Fruit fly (Drosophila melanogaster) whole organism, embryonic: ENCODE results near the gene CG43850.

ENCODE experiments used
- Adf1 ChIP-seq: fragments of 200-800 bp; sonication (Bioruptor generic); IDR thresholded peaks from 2 replicates; pipeline ENCODE4 v1.3.6; 2022; ENCODE audit warnings: missing biosample characterization, missing genetic modification characterization
- Atf-2 ChIP-seq: fragments of 200-800 bp; sonication (Bioruptor generic); optimal IDR thresholded peaks from 2 replicates; lab custom pipeline; 2016; ENCODE audit warnings: missing biosample characterization, missing genetic modification characterization
- Blimp-1 ChIP-seq: fragments of 200-800 bp; sonication (Bioruptor generic); optimal IDR thresholded peaks from 3 replicates; lab custom pipeline; 2018; ENCODE audit warnings: missing biosample characterization, missing genetic modification characterization, mild to moderate bottlenecking, moderate library complexity, missing genetic modification reagents
- BtbVII ChIP-seq: fragments of 200-800 bp; sonication (Bioruptor generic); optimal IDR thresholded peaks from 3 replicates; lab custom pipeline; 2017; ENCODE audit warnings: missing biosample characterization, mild to moderate bottlenecking, missing genetic modification characterization
- CG10431 ChIP-seq: fragments of 200-800 bp; sonication (Bioruptor generic); optimal IDR thresholded peaks from 3 replicates; lab custom pipeline; 2018; ENCODE audit warnings: missing biosample characterization, mild to moderate bottlenecking, missing genetic modification characterization
- CG10462 ChIP-seq: fragments of 200-800 bp; sonication (Bioruptor generic); optimal IDR thresholded peaks from 2 replicates; lab custom pipeline; 2016; ENCODE audit warnings: missing biosample characterization, missing genetic modification characterization
- CG10979 ChIP-seq: fragments of 200-800 bp; sonication (Bioruptor generic); optimal IDR thresholded peaks from 2 replicates; lab custom pipeline; 2018; ENCODE audit warnings: missing biosample characterization, mild to moderate bottlenecking, missing genetic modification characterization, moderate library complexity
- CG11504 ChIP-seq: fragments of 200-800 bp; sonication (Bioruptor generic); optimal IDR thresholded peaks from 3 replicates; lab custom pipeline; 2019; ENCODE audit warnings: missing biosample characterization, mild to moderate bottlenecking, missing genetic modification characterization, moderate library complexity
- CG12744 ChIP-seq: fragments of 200-800 bp; sonication (Bioruptor generic); optimal IDR thresholded peaks from 2 replicates; lab custom pipeline; 2016; ENCODE audit warnings: missing biosample characterization, missing genetic modification characterization
- CG12769 ChIP-seq: fragments of 200-800 bp; sonication (Bioruptor generic); optimal IDR thresholded peaks from 2 replicates; lab custom pipeline; 2019; ENCODE audit warnings: missing biosample characterization, mild to moderate bottlenecking, missing genetic modification characterization, moderate library complexity
- CG1529 ChIP-seq: fragments of 200-800 bp; sonication (Bioruptor generic); optimal IDR thresholded peaks from 3 replicates; lab custom pipeline; 2018; ENCODE audit warnings: missing biosample characterization, missing genetic modification characterization
- CG1602 ChIP-seq: fragments of 200-800 bp; sonication (Bioruptor generic); optimal IDR thresholded peaks from 3 replicates; lab custom pipeline; 2016; ENCODE audit warnings: missing biosample characterization, missing genetic modification characterization
- CG16813 ChIP-seq: fragments of 200-800 bp; sonication (Bioruptor generic); IDR thresholded peaks from 3 replicates; pipeline ENCODE4 v1.3.6; 2022; ENCODE audit warnings: missing biosample characterization, missing genetic modification characterization; ENCODE audit not compliant: partially characterized antibody
- CG17829 ChIP-seq: fragments of 200-800 bp; optimal IDR thresholded peaks from 2 replicates; lab custom pipeline; 2019; ENCODE audit warnings: missing biosample characterization, mild to moderate bottlenecking, missing genetic modification characterization, moderate library complexity
- CG1792 ChIP-seq: fragments of 200-800 bp; sonication (Bioruptor generic); optimal IDR thresholded peaks from 2 replicates; lab custom pipeline; 2016; ENCODE audit warnings: missing biosample characterization, missing genetic modification characterization
- CG18476 ChIP-seq: fragments of 200-800 bp; sonication (Bioruptor generic); optimal IDR thresholded peaks from 2 replicates; lab custom pipeline; 2016; ENCODE audit warnings: missing biosample characterization, mild to moderate bottlenecking, missing genetic modification characterization
- CG2199 ChIP-seq: fragments of 200-800 bp; sonication (Bioruptor generic); IDR thresholded peaks from 3 replicates; pipeline ENCODE4 v1.3.6; 2022; ENCODE audit warnings: missing biosample characterization, missing genetic modification characterization
- CG6683 ChIP-seq: fragments of 200-800 bp; sonication (Bioruptor generic); optimal IDR thresholded peaks from 2 replicates; lab custom pipeline; 2017; ENCODE audit warnings: missing biosample characterization, mild to moderate bottlenecking, missing genetic modification characterization, missing genetic modification reagents
- Dad ChIP-seq: fragments of 200-800 bp; sonication (Bioruptor generic); optimal IDR thresholded peaks from 3 replicates; lab custom pipeline; 2016; ENCODE audit warnings: missing biosample characterization, missing genetic modification characterization
- Gsc ChIP-seq: fragments of 200-800 bp; sonication (Bioruptor generic); IDR thresholded peaks from 2 replicates; pipeline ENCODE4 v1.3.6; 2022; ENCODE audit warnings: missing biosample characterization, missing genetic modification characterization
- HLHmδ ChIP-seq: fragments of 200-800 bp; sonication (Bioruptor generic); optimal IDR thresholded peaks from 2 replicates; lab custom pipeline; 2018; ENCODE audit warnings: missing biosample characterization, mild to moderate bottlenecking, missing genetic modification characterization, moderate library complexity
- Hey ChIP-seq: fragments of 200-800 bp; sonication (Bioruptor generic); optimal IDR thresholded peaks from 3 replicates; lab custom pipeline; 2018; ENCODE audit warnings: missing biosample characterization, mild to moderate bottlenecking, missing genetic modification characterization
- Hr39 ChIP-seq: fragments of >200 bp; optimal IDR thresholded peaks from 2 replicates; lab custom pipeline; 2017
- Kr ChIP-seq: fragments of 200-800 bp; sonication (Bioruptor generic); optimal IDR thresholded peaks from 2 replicates; lab custom pipeline; 2017; ENCODE audit warnings: missing biosample characterization, mild to moderate bottlenecking, missing genetic modification characterization
- NC2β ChIP-seq: fragments of 200-800 bp; sonication (Bioruptor generic); optimal IDR thresholded peaks from 2 replicates; lab custom pipeline; 2016; ENCODE audit warnings: missing biosample characterization, missing genetic modification characterization
- PHDP ChIP-seq: fragments of 200-800 bp; sonication (Bioruptor generic); optimal IDR thresholded peaks from 3 replicates; lab custom pipeline; 2018; ENCODE audit warnings: missing biosample characterization, mild to moderate bottlenecking, missing genetic modification characterization, moderate library complexity
- Ptx1 ChIP-seq: fragments of 200-800 bp; sonication (Bioruptor generic); IDR thresholded peaks from 2 replicates; pipeline ENCODE4 v1.3.6; 2022; ENCODE audit warnings: missing biosample characterization, missing genetic modification characterization
- Ravus ChIP-seq: fragments of 200-800 bp; sonication (Bioruptor generic); IDR thresholded peaks from 2 replicates; pipeline ENCODE4 v1.3.6; 2022; ENCODE audit warnings: missing biosample characterization, missing genetic modification characterization
- Rfx ChIP-seq: fragments of 200-800 bp; sonication (Bioruptor generic); IDR thresholded peaks from 2 replicates; pipeline ENCODE4 v1.3.6; 2022; ENCODE audit warnings: missing biosample characterization, missing genetic modification characterization
- Sin3A ChIP-seq: fragments of >200 bp; optimal IDR thresholded peaks from 2 replicates; lab custom pipeline; 2018
- ab ChIP-seq: fragments of 200-800 bp; sonication (Bioruptor generic); optimal IDR thresholded peaks from 2 replicates; lab custom pipeline; 2016; ENCODE audit warnings: missing biosample characterization, missing genetic modification characterization
- al ChIP-seq: fragments of 200-800 bp; sonication (Bioruptor generic); IDR thresholded peaks from 2 replicates; pipeline ENCODE4 v1.3.6; 2022; ENCODE audit warnings: missing biosample characterization, missing genetic modification characterization
- aop ChIP-seq: fragments of 200-800 bp; sonication (Bioruptor generic); IDR thresholded peaks from 2 replicates; pipeline ENCODE4 v1.3.6; 2022; ENCODE audit warnings: missing biosample characterization, missing genetic modification characterization
- bowl ChIP-seq: fragments of 200-800 bp; sonication (Bioruptor generic); IDR thresholded peaks from 2 replicates; pipeline ENCODE4 v1.3.6; 2022; ENCODE audit warnings: missing biosample characterization, missing genetic modification characterization
- dmrt99B ChIP-seq: fragments of 200-800 bp; sonication (Bioruptor generic); optimal IDR thresholded peaks from 2 replicates; lab custom pipeline; 2018; ENCODE audit warnings: missing biosample characterization, mild to moderate bottlenecking, missing genetic modification characterization, moderate library complexity
- exex ChIP-seq: fragments of 200-800 bp; sonication (Bioruptor generic); optimal IDR thresholded peaks from 4 replicates; lab custom pipeline; 2018; ENCODE audit warnings: missing biosample characterization, mild to moderate bottlenecking, missing genetic modification characterization, moderate library complexity
- lilli ChIP-seq: fragments of 200-800 bp; sonication (Bioruptor generic); optimal IDR thresholded peaks from 3 replicates; lab custom pipeline; 2016; ENCODE audit warnings: missing biosample characterization, missing genetic modification characterization
- pan ChIP-seq, 4 experiments: fragments of >200 bp in 3 of 4; fragments of 200-800 bp in 1 of 4; sonication (Bioruptor generic) in 1 of 4; optimal IDR thresholded peaks in 3 of 4; IDR thresholded peaks in 1 of 4; 2 replicates each; pipeline versions ENCODE4 v1.3.6 to Lab custom; 2017 to 2022; ENCODE audit warnings: missing biosample characterization in 2 of 4, missing genetic modification characterization in 2 of 4, mixed read lengths in 1 of 4
- prd ChIP-seq, 3 experiments: fragments of >200 bp in 2 of 3; fragments of 200-800 bp in 1 of 3; sonication (Bioruptor generic) in 1 of 3; optimal IDR thresholded peaks in 2 of 3; IDR thresholded peaks in 1 of 3; 2 replicates in 2 of 3; 3 replicates in 1 of 3; pipeline versions ENCODE4 v1.3.6 to Lab custom; 2017 to 2022; ENCODE audit warnings: missing biosample characterization in 1 of 3, missing genetic modification characterization in 1 of 3
- ranshi ChIP-seq: fragments of 200-800 bp; sonication (Bioruptor generic); IDR thresholded peaks from 2 replicates; pipeline ENCODE4 v1.3.6; 2022; ENCODE audit warnings: missing biosample characterization, missing genetic modification characterization
- rib ChIP-seq: fragments of 200-800 bp; sonication (Bioruptor generic); IDR thresholded peaks from 2 replicates; pipeline ENCODE4 v1.3.6; 2022; ENCODE audit warnings: missing biosample characterization, missing genetic modification characterization
- ro ChIP-seq: fragments of 200-800 bp; sonication (Bioruptor generic); IDR thresholded peaks from 2 replicates; pipeline ENCODE4 v1.3.6; 2022; ENCODE audit warnings: missing biosample characterization, missing genetic modification characterization
- scrt ChIP-seq: fragments of 200-800 bp; sonication (Bioruptor generic); optimal IDR thresholded peaks from 2 replicates; lab custom pipeline; 2018; ENCODE audit warnings: missing biosample characterization, mild to moderate bottlenecking, missing genetic modification characterization, moderate library complexity
- slbo ChIP-seq: fragments of 200-800 bp; sonication (Bioruptor generic); IDR thresholded peaks from 2 replicates; pipeline ENCODE4 v1.3.6; 2022; ENCODE audit warnings: missing biosample characterization, missing genetic modification characterization
- stc ChIP-seq: fragments of 200-800 bp; sonication (Bioruptor generic); IDR thresholded peaks from 2 replicates; pipeline ENCODE4 v1.3.6; 2022; ENCODE audit warnings: missing biosample characterization, missing genetic modification characterization
- sug ChIP-seq: fragments of 200-800 bp; optimal IDR thresholded peaks from 2 replicates; lab custom pipeline; 2019; ENCODE audit warnings: missing biosample characterization, mild to moderate bottlenecking, missing genetic modification characterization, moderate library complexity
- tgo ChIP-seq: fragments of 200-800 bp; sonication (Bioruptor generic); IDR thresholded peaks from 3 replicates; pipeline ENCODE4 v1.3.6; 2022; ENCODE audit warnings: missing biosample characterization, missing genetic modification characterization
- tin ChIP-seq: fragments of 200-800 bp; sonication (Bioruptor generic); optimal IDR thresholded peaks from 3 replicates; lab custom pipeline; 2016; ENCODE audit warnings: missing biosample characterization, missing genetic modification characterization
- tio ChIP-seq: fragments of 200-800 bp; sonication (Bioruptor generic); optimal IDR thresholded peaks from 2 replicates; lab custom pipeline; 2017; ENCODE audit warnings: missing biosample characterization, missing genetic modification characterization, inconsistent platforms
- wdn ChIP-seq: fragments of 200-800 bp; sonication (Bioruptor generic); IDR thresholded peaks from 2 replicates; pipeline ENCODE4 v1.3.6; 2022; ENCODE audit warnings: missing biosample characterization, missing genetic modification characterization

Gene CG43850

DNA sequence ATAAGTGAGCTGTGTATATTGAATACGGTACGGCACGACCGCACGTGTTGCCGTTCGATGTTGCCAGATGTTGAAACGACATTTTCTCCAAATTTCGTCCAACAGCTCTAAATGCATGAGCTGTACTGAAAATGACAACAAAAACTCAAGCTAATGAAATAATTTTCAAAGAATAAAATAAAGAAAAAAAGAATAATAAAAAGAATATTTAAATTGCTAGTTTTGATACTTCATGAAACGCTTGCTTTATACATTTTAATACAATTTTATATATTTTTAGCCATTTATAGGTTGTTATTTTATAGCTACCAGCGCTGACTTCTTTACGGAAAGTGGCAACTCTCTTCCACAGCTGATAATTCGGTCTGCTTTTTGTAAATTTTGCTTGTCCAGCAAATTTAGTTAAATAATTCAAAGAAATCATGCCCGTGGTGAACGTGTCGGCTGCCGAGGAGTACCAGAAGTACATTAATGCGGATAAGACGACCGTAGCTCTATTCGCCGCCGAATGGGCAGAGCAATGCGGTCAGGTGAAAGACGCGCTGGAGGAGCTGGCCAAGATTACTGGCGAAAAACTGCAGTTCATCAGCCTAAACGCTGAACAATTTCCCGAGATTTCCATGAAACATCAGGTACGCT is 49.0 kb upstream of the CG43850 start, which contains the start of the genes Nnp-1 and Grx3 (continued):
- TF ChIP-seq ab (GFP tag; lab: Kevin White, UChicago) (no peak), Blimp-1 (GFP tag; lab: Kevin White, UChicago) (no peak), bowl (GFP tag; lab: Robert Waterston, UW) (no peak), Sin3A (lab: Kevin White, UChicago) (peak; percentile 56), ro (GFP tag; lab: Robert Waterston, UW) (no peak), CG10431 (GFP tag; lab: Kevin White, UChicago) (no peak), Gsc (GFP tag; lab: Robert Waterston, UW) (no peak), Dad (GFP tag; lab: Kevin White, UChicago) (no peak), CG2199 (GFP tag; lab: Robert Waterston, UW) (no peak), aop (GFP tag; lab: Robert Waterston, UW) (no peak), prd (optimal IDR thresholded peaks at IDR 0.05; lab: Kevin White, UChicago) (no peak), prd (GFP tag; IDR thresholded peaks at IDR 0.05; lab: Robert Waterston, UW) (peak; percentile 58; the same call in 1 of the 3 replicates), PHDP (no peak), HLHmδ (no peak), CG18476 (GFP tag; lab: Kevin White, UChicago) (no peak), NC2β (GFP tag; lab: Kevin White, UChicago) (no peak), Hr39 (lab: Kevin White, UChicago) (no peak), Rfx (GFP tag; lab: Robert Waterston, UW) (peak; percentile 61), tin (GFP tag; lab: Kevin White, UChicago) (peak; percentile 54), rib (no peak), BtbVII (GFP tag; lab: Kevin White, UChicago) (peak; percentile 14), slbo (peak; percentile 72), CG1792 (GFP tag; lab: Kevin White, UChicago) (no peak), sug (tag; lab: Kevin White, UChicago) (peak; percentile 82), Adf1 (GFP tag; lab: Robert Waterston, UW) (peak; percentile 44), CG10979 (tag; lab: Kevin White, UChicago) (peak; percentile 43), CG11504 (tag; lab: Kevin White, UChicago) (no peak), Atf-2 (GFP tag; lab: Kevin White, UChicago) (no peak), exex (tag; lab: Kevin White, UChicago) (no peak), CG10462 (GFP tag; lab: Kevin White, UChicago) (no peak), tgo (GFP tag; lab: Robert Waterston, UW) (peak; percentile 64), lilli (peak; percentile 48), Kr (no peak), ranshi (no peak; the same call in 1 of the 2 replicates), al (GFP tag; lab: Robert Waterston, UW) (0 out of 2 replicates have a peak, but pooled peaks have one; percentile 22), Ravus (GFP tag; lab: Robert Waterston, UW) (no peak), wdn (GFP tag; lab: Robert Waterston, UW) (peak; percentile 20; the same call in 1 of the 2 replicates), CG12769 (tag; lab: Kevin White, UChicago) (no peak), CG17829 (tag; lab: Kevin White, UChicago) (peak; percentile 69), CG12744 (GFP tag; lab: Kevin White, UChicago) (no peak), tio (no peak), Hey (no peak), Ptx1 (GFP tag; lab: Robert Waterston, UW) (peak; percentile 59), CG16813 (no peak), scrt (no peak), CG1602 (GFP tag; lab: Kevin White, UChicago) (peak; percentile 22), stc (GFP tag; lab: Robert Waterston, UW) (no peak), pan (optimal IDR thresholded peaks at IDR 0.05; lab: Kevin White, UChicago) (no peak), pan (GFP tag; optimal IDR thresholded peaks at IDR 0.05 in 1 of 2, IDR thresholded peaks at IDR 0.05 in 1 of 2) (no peak), dmrt99B (tag; lab: Kevin White, UChicago) (no peak), CG6683 (no peak), CG1529 (GFP tag; lab: Kevin White, UChicago) (no peak)
